Worm (Caenorhabditis elegans): ENCODE measurements around the gene papl-1.

The papl-1 gene

ce11 chrV:12744979-12745378 is 14.6 kb downstream of the papl-1 start, which contains the start of gene C15C8.7:
Gene C15C8.7 (minus strand): TSS chrV:12745050.
- TF ChIP-seq F13H6.1 (tag; optimal IDR thresholded peaks at IDR 0.05) (peak; percentile 6), fos-1 (tag; optimal IDR thresholded peaks at IDR 0.05) (peak; percentile 63), sem-4 (tag; optimal IDR thresholded peaks at IDR 0.05) (no peak)

ce11 chrV:12743778-12744502 is 15.6 kb downstream of the papl-1 start:
- no peak for TF ChIP-seq egl-27 (tag; optimal IDR thresholded peaks at IDR 0.05)
- TF ChIP-seq nhr-77 (tag; optimal IDR thresholded peaks at IDR 0.05) = no peak
- no peak for TF ChIP-seq lin-13 (GFP tag; optimal IDR thresholded peaks at IDR 0.05)
- no peak for TF ChIP-seq lin-39 (tag; optimal IDR thresholded peaks at IDR 0.05)
- TF ChIP-seq aly-2 (tag; optimal IDR thresholded peaks at IDR 0.05) = no peak
- no peak for TF ChIP-seq mbf-1 (tag; optimal IDR thresholded peaks at IDR 0.05)
- TF ChIP-seq nhr-11 (tag; optimal IDR thresholded peaks at IDR 0.05) = no peak
- TF ChIP-seq Y55F3AM.14 (GFP tag; optimal IDR thresholded peaks at IDR 0.05) = no peak
- no peak for TF ChIP-seq sem-4 (tag; optimal IDR thresholded peaks at IDR 0.05)
- no peak for TF ChIP-seq nhr-10 (tag; optimal IDR thresholded peaks at IDR 0.05)
- TF ChIP-seq dmd-4 (tag; optimal IDR thresholded peaks at IDR 0.05) = no peak
- TF ChIP-seq lin-11 (tag; optimal IDR thresholded peaks at IDR 0.05) = no peak
- no peak for TF ChIP-seq nhr-6 (tag; optimal IDR thresholded peaks at IDR 0.05)
- TF ChIP-seq zag-1 (tag; optimal IDR thresholded peaks at IDR 0.05) = no peak
- no peak for TF ChIP-seq snpc-4 (tag; optimal IDR thresholded peaks at IDR 0.05)
- TF ChIP-seq alr-1 (tag; optimal IDR thresholded peaks at IDR 0.05) = no peak
- TF ChIP-seq C34F6.9 (tag; optimal IDR thresholded peaks at IDR 0.05) = no peak
- TF ChIP-seq elt-1 (tag; optimal IDR thresholded peaks at IDR 0.05) = no peak

ce11 chrV:12741684-12742083 is 17.9 kb downstream of the papl-1 start, which contains the start of gene hrg-7:
Gene hrg-7 (plus strand): TSS chrV:12742041.
- TF ChIP-seq fos-1 (tag; optimal IDR thresholded peaks at IDR 0.05) = peak; percentile 82
- TF ChIP-seq sma-9 (GFP tag; optimal IDR thresholded peaks at IDR 0.05) = peak; percentile 54
- no peak for TF ChIP-seq sma-9 (tag; optimal IDR thresholded peaks at IDR 0.05)
- no peak for TF ChIP-seq Y55F3AM.14 (GFP tag; optimal IDR thresholded peaks at IDR 0.05)
- TF ChIP-seq gmeb-1 (tag; optimal IDR thresholded peaks at IDR 0.05) = peak; percentile 8
- TF ChIP-seq nhr-12 (tag; optimal IDR thresholded peaks at IDR 0.05) = no peak
- TF ChIP-seq nhr-129 (tag; optimal IDR thresholded peaks at IDR 0.05) = peak; percentile 96
- TF ChIP-seq crh-2 (tag; optimal IDR thresholded peaks at IDR 0.05) = peak; percentile 70
- TF ChIP-seq unc-55 (GFP tag; optimal IDR thresholded peaks at IDR 0.05) = no peak

ce11 chrV:12736166-12736753 is 23.3 kb downstream of the papl-1 start, which contains the start of gene cky-1:
Gene cky-1 (plus strand): TSS chrV:12736703.
- no peak for TF ChIP-seq skn-1 (tag; optimal IDR thresholded peaks at IDR 0.05)
- TF ChIP-seq peb-1 (tag; optimal IDR thresholded peaks at IDR 0.05) = peak; percentile 71

- TF ChIP-seq dmd-4 (tag; optimal IDR thresholded peaks at IDR 0.05) (no peak), ceh-16 (tag; optimal IDR thresholded peaks at IDR 0.05) (no peak), C34F6.9 (tag; optimal IDR thresholded peaks at IDR 0.05) (no peak), ztf-4 (tag; optimal IDR thresholded peaks at IDR 0.05) (no peak), nhr-23 (tag; optimal IDR thresholded peaks at IDR 0.05) (no peak), sma-3 (GFP tag; optimal IDR thresholded peaks at IDR 0.05) (peak; percentile 11), nhr-237 (tag; optimal IDR thresholded peaks at IDR 0.05) (no peak), elt-1 (tag; optimal IDR thresholded peaks at IDR 0.05) (no peak), egl-27 (tag; optimal IDR thresholded peaks at IDR 0.05) (no peak), mbf-1 (tag; optimal IDR thresholded peaks at IDR 0.05) (no peak), ztf-1 (GFP tag; conservative IDR thresholded peaks at IDR 0.05) (no peak), unc-55 (GFP tag; optimal IDR thresholded peaks at IDR 0.05) (no peak), unc-39 (tag; optimal IDR thresholded peaks at IDR 0.05) (no peak), unc-62 (GFP tag; optimal IDR thresholded peaks at IDR 0.05) (no peak), nhr-129 (tag; optimal IDR thresholded peaks at IDR 0.05) (peak; percentile 87), sma-9 (GFP tag; optimal IDR thresholded peaks at IDR 0.05) (peak; percentile 50), sma-9 (tag; optimal IDR thresholded peaks at IDR 0.05) (no peak), ztf-11 (tag; optimal IDR thresholded peaks at IDR 0.05) (no peak), alr-1 (tag; optimal IDR thresholded peaks at IDR 0.05) (no peak), ceh-82 (tag; optimal IDR thresholded peaks at IDR 0.05) (no peak), sem-4 (tag; optimal IDR thresholded peaks at IDR 0.05) (no peak), nhr-11 (tag; optimal IDR thresholded peaks at IDR 0.05) (no peak), mab-5 (tag; optimal IDR thresholded peaks at IDR 0.05) (no peak), fos-1 (tag; optimal IDR thresholded peaks at IDR 0.05) (peak; percentile 59)
Observed at ce11 chrV:12733465-12734248, 25.9 kb downstream of the papl-1 start, which contains the start of the genes dhs-21 and xbx-9. Gene dhs-21 (minus strand): TSS chrV:12733645. Gene xbx-9 (plus strand): TSS chrV:12734198.
